Worm (Caenorhabditis elegans) whole organism, L4/young adult: ENCODE data around the gene asah-2.

Source experiments
- W03F9.2 ChIP-seq: fragments of 150-350 bp; optimal IDR thresholded peaks from 2 replicates; lab custom pipeline; 2014; ENCODE audit warnings: missing biosample characterization, missing genetic modification characterization
- dao-5 ChIP-seq: sonication (generic microtip); optimal IDR thresholded peaks from 2 replicates; lab custom pipeline; 2016; ENCODE audit warnings: missing genotype, missing genetic modification characterization, moderate library complexity, missing compliant biosample characterization
- him-1 ChIP-seq: sonication (generic microtip); optimal IDR thresholded peaks from 2 replicates; lab custom pipeline; 2016; ENCODE audit warnings: missing genotype, missing genetic modification reagents, missing genetic modification characterization, missing compliant biosample characterization

The asah-2 gene

DNA sequence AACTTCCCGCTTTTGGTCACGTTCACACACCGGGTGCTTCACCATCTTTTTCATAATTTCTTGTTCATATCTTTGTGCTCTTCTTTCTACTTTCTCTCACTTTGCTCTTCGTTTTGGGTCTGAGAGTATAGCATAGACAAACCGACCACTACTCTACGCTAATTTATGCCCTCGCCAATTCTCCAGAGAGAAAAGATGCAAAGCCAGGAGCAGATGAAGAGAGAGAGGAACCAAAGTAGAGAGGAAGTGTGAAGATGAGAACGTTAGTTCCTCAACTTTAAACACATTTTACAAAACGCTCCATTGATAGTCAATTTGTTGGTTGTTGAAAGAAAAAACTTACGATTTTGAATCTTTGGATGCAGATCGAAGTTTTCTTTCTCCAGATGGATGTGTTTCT, 28.3 kb downstream of the asah-2 start:
- TF ChIP-seq dao-5 (tag; lab: Kevin White, UChicago) (no peak), W03F9.2 (tag; lab: Kevin White, UChicago) (no peak), him-1 (tag; lab: Kevin White, UChicago) (no peak)

DNA sequence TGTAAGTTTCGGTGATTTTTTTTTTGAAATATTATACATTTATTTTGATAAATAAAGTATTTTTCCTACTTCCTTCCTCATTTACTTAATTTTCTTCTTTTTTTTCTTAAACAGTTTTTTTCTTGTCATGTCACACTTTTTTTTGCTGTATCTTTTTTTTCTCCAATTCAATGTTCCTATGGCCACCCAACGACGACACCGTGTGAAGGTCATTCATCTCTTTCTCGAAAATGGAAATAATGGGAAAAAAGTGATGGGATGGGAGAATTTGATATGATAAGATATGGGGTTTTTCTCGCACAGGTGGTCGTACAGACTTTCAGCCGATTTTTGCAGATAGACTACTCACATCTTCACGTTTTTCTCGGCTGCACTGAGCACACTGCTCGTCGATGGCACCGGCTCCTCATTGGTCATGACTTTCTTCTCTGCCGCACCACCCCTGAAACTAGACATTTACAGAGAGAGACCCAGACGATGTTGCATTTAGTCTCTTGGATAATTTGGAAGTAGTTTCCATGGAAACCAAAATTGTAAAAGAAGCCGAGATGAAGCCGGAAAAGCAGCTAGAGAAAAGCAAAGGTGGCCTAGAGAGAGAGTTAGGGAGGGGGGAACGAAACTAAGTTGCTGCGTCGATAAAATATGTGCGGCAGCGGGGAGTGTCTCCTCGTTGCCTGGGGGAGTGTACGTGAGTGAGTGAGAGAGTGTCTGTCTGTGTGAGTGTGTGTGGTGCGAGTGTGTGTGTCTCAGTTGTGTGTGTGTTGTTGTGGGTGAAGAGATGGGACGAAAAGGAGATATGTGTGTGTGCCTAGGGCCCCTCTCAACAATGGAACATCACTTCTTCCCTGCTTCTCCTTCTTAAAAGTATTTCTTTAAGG, 29.8 kb downstream of the asah-2 start, which contains the start of gene daf-19:
Gene daf-19, minus strand, starts transcription at position 442 of the 878 bp plus-strand sequence.
- TF ChIP-seq him-1 (tag; lab: Kevin White, UChicago) (peak; percentile 35), W03F9.2 (tag; lab: Kevin White, UChicago) (no peak), dao-5 (tag; lab: Kevin White, UChicago) (no peak)

DNA sequence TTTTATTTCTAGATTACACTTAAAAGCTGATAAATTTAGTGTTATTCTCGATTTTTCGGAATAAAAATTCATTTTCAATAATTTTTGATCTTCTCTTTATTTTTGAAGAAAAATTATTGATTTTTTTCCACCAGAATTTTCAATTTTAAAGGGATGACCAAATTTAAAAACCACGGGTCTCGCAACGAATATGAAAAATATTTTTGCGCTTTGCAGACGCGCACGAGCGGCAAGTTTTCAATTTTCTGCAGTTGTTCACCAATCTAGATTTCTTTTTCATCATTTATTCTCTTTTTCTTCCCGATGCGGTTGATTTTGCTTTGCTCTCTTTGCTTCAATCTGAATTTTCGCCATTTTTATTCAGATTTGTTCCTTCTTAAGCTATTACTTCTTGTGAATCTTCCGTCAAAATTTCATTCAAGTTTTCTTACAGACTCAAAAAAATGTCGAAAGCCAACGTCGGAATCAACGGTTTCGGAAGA, 31.5 kb downstream of the asah-2 start, which contains the start of gene gpd-4:
Gene gpd-4, plus strand, starts transcription at position 432 of the 482 bp plus-strand sequence.
- no peak for TF ChIP-seq dao-5 (tag; lab: Kevin White, UChicago)
- no peak for TF ChIP-seq W03F9.2 (tag; lab: Kevin White, UChicago)
- TF ChIP-seq him-1 (tag; lab: Kevin White, UChicago): no peak

- TF ChIP-seq W03F9.2 (tag; lab: Kevin White, UChicago): no peak
- no peak for TF ChIP-seq him-1 (tag; lab: Kevin White, UChicago)
These were observed 33.1 kb downstream of the asah-2 start, which contains the start of gene wbp-11 for ce11 chrII:10172436-10172973. TSS of gene wbp-11 (plus strand) at chrII:10172923.

ce11 chrII:10174338-10174737, 34.9 kb downstream of the asah-2 start, which contains the start of gene F33H1.4:
TSS of gene F33H1.4 (plus strand) at chrII:10174648.
- TF ChIP-seq him-1 (tag; lab: Kevin White, UChicago): peak; percentile 22
- TF ChIP-seq dao-5 (tag; lab: Kevin White, UChicago): no peak

DNA sequence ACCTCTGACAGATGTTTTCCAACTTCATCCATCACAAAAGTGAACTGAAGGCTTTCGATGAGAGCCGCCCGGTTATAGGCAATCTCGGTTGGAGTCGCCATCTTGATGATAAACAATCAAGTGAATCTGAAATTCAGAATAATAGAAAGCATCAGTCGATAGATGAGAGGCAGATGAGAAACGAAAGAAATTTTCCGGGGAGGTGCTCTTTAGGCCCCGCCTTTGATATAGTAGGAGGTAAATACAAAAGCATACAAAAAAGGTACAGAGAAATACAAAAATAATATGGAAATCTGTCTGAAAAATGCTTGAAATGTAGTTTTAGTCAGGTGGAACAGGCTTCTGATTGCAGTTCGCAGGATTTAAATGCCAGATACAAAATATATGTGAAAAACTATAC, 43.2 kb downstream of the asah-2 start, which contains the start of gene srd-1:
Gene srd-1, minus strand, starts transcription at position 101 of the 400 bp plus-strand sequence.
- TF ChIP-seq W03F9.2 (tag; lab: Kevin White, UChicago) (no peak), dao-5 (tag; lab: Kevin White, UChicago) (no peak), him-1 (tag; lab: Kevin White, UChicago) (no peak)

ce11 chrII:10187808-10188207, 48.4 kb downstream of the asah-2 start, which contains the start of gene srd-2:
TSS of gene srd-2 (minus strand) at chrII:10187908.
- TF ChIP-seq W03F9.2 (tag; lab: Kevin White, UChicago) (no peak), him-1 (tag; lab: Kevin White, UChicago) (no peak), dao-5 (tag; lab: Kevin White, UChicago) (no peak)

ce11 chrII:10189369-10189768, 50.0 kb downstream of the asah-2 start, which contains the start of gene cdc-25.4:
TSS of gene cdc-25.4 (minus strand) at chrII:10189469.
- TF ChIP-seq dao-5 (tag; lab: Kevin White, UChicago) (no peak), W03F9.2 (tag; lab: Kevin White, UChicago) (no peak), him-1 (tag; lab: Kevin White, UChicago) (no peak)
